Worm (Caenorhabditis elegans) whole organism, young adult: Measurements from ENCODE around the gene dpy-11.
A peak's percentile ranks its signal among the peaks of the same experiment; 100 is the strongest.

Experiments used
- B0336.3 ChIP-seq: fragments of 200-800 bp; sonication (Bioruptor generic); IDR thresholded peaks from 2 replicates; pipeline ENCODE4 v1.3.6; 2022; ENCODE audit warnings: missing genetic modification characterization, missing compliant biosample characterization
- C06A6.2 ChIP-seq: fragments of 200-800 bp; sonication (Bioruptor generic); conservative IDR thresholded peaks from 2 replicates; pipeline ENCODE4 v1.3.6; 2022; ENCODE audit warnings: missing genetic modification characterization, missing compliant biosample characterization
- F23B12.7 ChIP-seq: sonication (generic microtip); optimal IDR thresholded peaks from 2 replicates; lab custom pipeline; 2017; ENCODE audit warnings: missing genetic modification characterization, mild to moderate bottlenecking, missing compliant biosample characterization, antibody characterized with exemption, moderate library complexity; ENCODE audit not compliant: insufficient read depth
- F37B4.10 ChIP-seq: fragments of 200-800 bp; sonication (Bioruptor generic); IDR thresholded peaks from 2 replicates; pipeline ENCODE4 v1.3.6; 2022; ENCODE audit warnings: missing genetic modification characterization, missing compliant biosample characterization
- F39B2.1 ChIP-seq: fragments of 200-800 bp; sonication (Bioruptor generic); IDR thresholded peaks from 2 replicates; pipeline ENCODE4 v1.3.6; 2022; ENCODE audit warnings: missing genetic modification reagents, missing genetic modification characterization, missing compliant biosample characterization
- F52B5.7 ChIP-seq: sonication (generic microtip); optimal IDR thresholded peaks from 2 replicates; lab custom pipeline; 2016; ENCODE audit warnings: mild to moderate bottlenecking, missing genetic modification characterization, missing compliant biosample characterization
- F57A8.1 ChIP-seq: fragments of 200-800 bp; sonication (Bioruptor generic); optimal IDR thresholded peaks from 2 replicates; lab custom pipeline; 2018; ENCODE audit warnings: mild to moderate bottlenecking, missing genetic modification characterization, moderate library complexity, missing compliant biosample characterization
- T07F8.4 ChIP-seq: sonication (generic microtip); optimal IDR thresholded peaks from 2 replicates; lab custom pipeline; 2016; ENCODE audit warnings: mild to moderate bottlenecking, missing genetic modification characterization, moderate library complexity, missing compliant biosample characterization
- ama-1 ChIP-seq, 3 experiments: fragments of 150-350 bp in 1 of 3; sonication (generic microtip) in 2 of 3; optimal IDR thresholded peaks; 2 replicates each; lab custom pipeline; 2014 to 2018; ENCODE audit warnings: missing biosample characterization in 2 of 3, missing genetic modification characterization in 2 of 3, missing genetic modification reagents in 2 of 3
- atf-7 ChIP-seq: sonication (generic microtip); optimal IDR thresholded peaks from 2 replicates; lab custom pipeline; 2017; ENCODE audit warnings: mild to moderate bottlenecking, missing genetic modification characterization, missing compliant biosample characterization
- athp-1 ChIP-seq: sonication (generic microtip); optimal IDR thresholded peaks from 2 replicates; lab custom pipeline; 2017; ENCODE audit warnings: mild to moderate bottlenecking, missing genetic modification characterization, missing compliant biosample characterization
- attf-6 ChIP-seq: fragments of 200-800 bp; sonication (Bioruptor generic); IDR thresholded peaks from 2 replicates; pipeline ENCODE4 v1.3.6; 2022; ENCODE audit warnings: missing genetic modification reagents, missing genetic modification characterization, missing compliant biosample characterization
- ccch-3 ChIP-seq: fragments of 200-800 bp; sonication (Bioruptor generic); optimal IDR thresholded peaks from 2 replicates; lab custom pipeline; 2018; ENCODE audit warnings: mild to moderate bottlenecking, missing genetic modification characterization, missing compliant biosample characterization
- ceh-100 ChIP-seq: fragments of 200-800 bp; sonication (Bioruptor generic); IDR thresholded peaks from 2 replicates; pipeline ENCODE4 v1.3.6; 2022; ENCODE audit warnings: missing genetic modification reagents, missing genetic modification characterization, missing compliant biosample characterization
- ceh-58 ChIP-seq: fragments of 200-800 bp; sonication (Bioruptor generic); IDR thresholded peaks from 2 replicates; pipeline ENCODE4 v1.3.6; 2022; ENCODE audit warnings: missing genetic modification characterization, missing compliant biosample characterization
- ceh-91 ChIP-seq: fragments of 200-800 bp; sonication (Bioruptor generic); IDR thresholded peaks from 2 replicates; pipeline ENCODE4 v1.3.6; 2022; ENCODE audit warnings: missing genetic modification reagents, missing genetic modification characterization, missing compliant biosample characterization
- chd-7 ChIP-seq: sonication (generic microtip); optimal IDR thresholded peaks from 2 replicates; lab custom pipeline; 2016; ENCODE audit warnings: mild to moderate bottlenecking, missing genetic modification characterization, moderate library complexity, missing compliant biosample characterization
- dpl-1 ChIP-seq: fragments of 150-350 bp; optimal IDR thresholded peaks from 2 replicates; lab custom pipeline; 2014; ENCODE audit warnings: missing biosample characterization, missing genetic modification reagents, missing genetic modification characterization
- egl-18 ChIP-seq: fragments of 200-800 bp; sonication (Bioruptor generic); IDR thresholded peaks from 2 replicates; pipeline ENCODE4 v1.3.6; 2022; ENCODE audit warnings: missing genetic modification reagents, missing genetic modification characterization, missing compliant biosample characterization
- egl-44 ChIP-seq: fragments of 200-800 bp; sonication (Bioruptor generic); IDR thresholded peaks from 2 replicates; pipeline ENCODE4 v1.3.6; 2022; ENCODE audit warnings: missing genetic modification reagents, missing genetic modification characterization, missing compliant biosample characterization
- egrh-3 ChIP-seq: fragments of 200-800 bp; sonication (Bioruptor generic); IDR thresholded peaks from 2 replicates; pipeline ENCODE4 v1.3.6; 2022; ENCODE audit warnings: missing genetic modification reagents, missing genetic modification characterization, missing compliant biosample characterization
- fkh-3 ChIP-seq: sonication (generic microtip); optimal IDR thresholded peaks from 2 replicates; lab custom pipeline; 2016; ENCODE audit warnings: mild to moderate bottlenecking, missing genetic modification characterization, missing compliant biosample characterization
- hsf-1 ChIP-seq: fragments of 200-800 bp; sonication (Bioruptor generic); IDR thresholded peaks from 2 replicates; pipeline ENCODE4 v1.3.6; 2022; ENCODE audit warnings: missing genetic modification reagents, missing genetic modification characterization, missing compliant biosample characterization
- let-607 ChIP-seq, 2 experiments: fragments of 200-800 bp in 1 of 2; sonication (Bioruptor generic) in 1 of 2; sonication (generic microtip) in 1 of 2; optimal IDR thresholded peaks; 2 replicates each; lab custom pipeline; 2016 to 2018; ENCODE audit warnings: mild to moderate bottlenecking in 2 of 2, missing compliant biosample characterization in 2 of 2, missing genetic modification characterization in 2 of 2, moderate library complexity in 2 of 2, missing genotype in 1 of 2
- lin-26 ChIP-seq: fragments of 200-800 bp; sonication (Bioruptor generic); IDR thresholded peaks from 2 replicates; pipeline ENCODE4 v1.3.6; 2022; ENCODE audit warnings: missing genetic modification reagents, missing genetic modification characterization, missing compliant biosample characterization
- lin-40 ChIP-seq: sonication (generic microtip); optimal IDR thresholded peaks from 2 replicates; lab custom pipeline; 2016; ENCODE audit warnings: missing genetic modification characterization, mild to moderate bottlenecking, missing compliant biosample characterization, missing genotype, missing genetic modification reagents
- madf-6 ChIP-seq: fragments of 200-800 bp; sonication (Bioruptor generic); IDR thresholded peaks from 2 replicates; pipeline ENCODE4 v1.3.6; 2022; ENCODE audit warnings: missing genetic modification reagents, missing genetic modification characterization, missing compliant biosample characterization
- mes-4 ChIP-seq: sonication (generic microtip); optimal IDR thresholded peaks from 2 replicates; lab custom pipeline; 2016; ENCODE audit warnings: missing genotype, missing genetic modification characterization, missing compliant biosample characterization
- mxl-1 ChIP-seq: sonication (generic microtip); optimal IDR thresholded peaks from 2 replicates; lab custom pipeline; 2016; ENCODE audit warnings: missing genetic modification characterization, missing compliant biosample characterization
- nfya-2 ChIP-seq: fragments of 200-800 bp; sonication (Bioruptor generic); IDR thresholded peaks from 2 replicates; pipeline ENCODE4 v1.3.6; 2022; ENCODE audit warnings: missing genetic modification reagents, missing genetic modification characterization, missing compliant biosample characterization
- nhr-90 ChIP-seq: sonication (generic microtip); optimal IDR thresholded peaks from 2 replicates; lab custom pipeline; 2016; ENCODE audit warnings: missing genotype, mild to moderate bottlenecking, missing genetic modification characterization, missing compliant biosample characterization
- pbrm-1 ChIP-seq: fragments of 200-800 bp; sonication (Bioruptor generic); IDR thresholded peaks from 2 replicates; pipeline ENCODE4 v1.3.6; 2022; ENCODE audit warnings: missing genetic modification reagents, missing genetic modification characterization, missing compliant biosample characterization
- rcor-1 ChIP-seq: fragments of 200-800 bp; sonication (Bioruptor generic); IDR thresholded peaks from 2 replicates; pipeline ENCODE4 v1.3.6; 2022; ENCODE audit warnings: missing genetic modification reagents, missing genetic modification characterization, missing compliant biosample characterization
- repo-1 ChIP-seq: sonication (generic microtip); optimal IDR thresholded peaks from 2 replicates; lab custom pipeline; 2017; ENCODE audit warnings: mild to moderate bottlenecking, missing genetic modification characterization, missing compliant biosample characterization
- sdz-38 ChIP-seq: sonication (generic microtip); optimal IDR thresholded peaks from 2 replicates; lab custom pipeline; 2016; ENCODE audit warnings: missing genotype, missing genetic modification characterization, missing compliant biosample characterization
- snpc-1.3 ChIP-seq: sonication (generic microtip); optimal IDR thresholded peaks from 2 replicates; lab custom pipeline; 2017; ENCODE audit warnings: missing genetic modification characterization, mild to moderate bottlenecking, missing compliant biosample characterization, antibody characterized with exemption, moderate library complexity, missing genotype, missing genetic modification reagents; ENCODE audit not compliant: insufficient read depth
- snpc-3.4 ChIP-seq: sonication (generic microtip); optimal IDR thresholded peaks from 2 replicates; lab custom pipeline; 2017; ENCODE audit warnings: missing genetic modification characterization, mild to moderate bottlenecking, missing compliant biosample characterization, antibody characterized with exemption, moderate library complexity, missing genotype, missing genetic modification reagents
- snpc-4 ChIP-seq, 5 experiments: fragments of 150-350 bp in 1 of 5; sonication (generic microtip) in 4 of 5; optimal IDR thresholded peaks; 2 replicates each; lab custom pipeline; 2014 to 2018; ENCODE audit warnings: missing genetic modification characterization in 5 of 5, missing biosample characterization in 3 of 5, antibody characterized with exemption in 2 of 5, mild to moderate bottlenecking in 2 of 5, missing compliant biosample characterization in 2 of 5, missing genotype in 2 of 5, moderate library complexity in 2 of 5, missing genetic modification reagents in 1 of 5
- somi-1 ChIP-seq: fragments of 200-800 bp; sonication (Bioruptor generic); optimal IDR thresholded peaks from 2 replicates; lab custom pipeline; 2018; ENCODE audit warnings: mild to moderate bottlenecking, missing genetic modification characterization, missing compliant biosample characterization
- sptf-2 ChIP-seq: fragments of 200-800 bp; sonication (Bioruptor generic); optimal IDR thresholded peaks from 2 replicates; lab custom pipeline; 2018; ENCODE audit warnings: mild to moderate bottlenecking, missing genetic modification characterization, missing compliant biosample characterization
- tbx-9 ChIP-seq: sonication (generic microtip); optimal IDR thresholded peaks from 2 replicates; lab custom pipeline; 2016; ENCODE audit warnings: borderline replicate concordance, missing genetic modification characterization, inconsistent platforms, missing compliant biosample characterization
- tlf-1 ChIP-seq: fragments of 200-800 bp; sonication (Bioruptor generic); optimal IDR thresholded peaks from 2 replicates; lab custom pipeline; 2018; ENCODE audit warnings: mild to moderate bottlenecking, missing genetic modification characterization, missing compliant biosample characterization
- unc-62 ChIP-seq: fragments of 150-350 bp; optimal IDR thresholded peaks from 2 replicates; lab custom pipeline; 2014; ENCODE audit warnings: missing biosample characterization, missing genetic modification reagents, missing genetic modification characterization
- zfh-2 ChIP-seq: fragments of 200-800 bp; sonication (Bioruptor generic); conservative IDR thresholded peaks from 2 replicates; pipeline ENCODE4 v1.3.6; 2022; ENCODE audit warnings: missing genetic modification reagents, missing genetic modification characterization, missing compliant biosample characterization

Gene dpy-11

DNA sequence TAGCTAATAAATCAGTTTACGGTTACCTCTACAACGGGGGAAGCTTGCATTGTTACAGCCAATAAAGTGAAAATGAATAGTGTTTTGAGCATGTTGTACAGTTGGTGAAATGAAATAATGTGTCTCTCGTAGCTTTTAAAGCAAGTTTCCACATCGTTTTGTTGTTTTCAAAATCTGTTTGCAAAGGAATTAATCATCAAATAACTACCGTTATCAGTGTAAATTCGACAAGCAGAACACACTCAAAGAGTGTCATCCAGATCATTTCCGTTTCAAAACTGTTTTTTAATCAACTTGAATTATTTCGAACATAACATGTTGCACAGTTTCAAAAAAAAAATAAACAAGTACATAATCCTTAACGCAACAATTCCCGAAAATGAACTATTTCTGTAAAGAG lies 42.0 kb upstream of the dpy-11 start, which contains the start of gene spp-27:
Gene spp-27, minus strand, starts transcription at position 101 of the 400 bp plus-strand sequence.
- no peak for TF ChIP-seq F23B12.7 (tag; lab: Kevin White, UChicago)
- TF ChIP-seq hsf-1 (GFP tag; lab: Robert Waterston, UW): no peak
- TF ChIP-seq snpc-3.4 (tag; lab: Kevin White, UChicago): no peak
- no peak for TF ChIP-seq F37B4.10 (GFP tag; lab: Robert Waterston, UW)
- TF ChIP-seq ceh-91 (GFP tag; lab: Robert Waterston, UW): no peak
- no peak for TF ChIP-seq sdz-38 (tag; lab: Kevin White, UChicago)
- TF ChIP-seq egl-44 (GFP tag; lab: Robert Waterston, UW): no peak
- no peak for TF ChIP-seq attf-6
- no peak for TF ChIP-seq F52B5.7 (tag; lab: Kevin White, UChicago)
- TF ChIP-seq snpc-1.3 (tag; lab: Kevin White, UChicago): no peak
- TF ChIP-seq madf-6 (GFP tag; lab: Robert Waterston, UW): no peak
- TF ChIP-seq tlf-1: no peak
- no peak for TF ChIP-seq ceh-100
- no peak for TF ChIP-seq unc-62 (GFP tag; lab: Kevin White, UChicago)
- no peak for TF ChIP-seq rcor-1
- no peak for TF ChIP-seq nhr-90
- TF ChIP-seq, all 124 proteins: peak for 0

DNA sequence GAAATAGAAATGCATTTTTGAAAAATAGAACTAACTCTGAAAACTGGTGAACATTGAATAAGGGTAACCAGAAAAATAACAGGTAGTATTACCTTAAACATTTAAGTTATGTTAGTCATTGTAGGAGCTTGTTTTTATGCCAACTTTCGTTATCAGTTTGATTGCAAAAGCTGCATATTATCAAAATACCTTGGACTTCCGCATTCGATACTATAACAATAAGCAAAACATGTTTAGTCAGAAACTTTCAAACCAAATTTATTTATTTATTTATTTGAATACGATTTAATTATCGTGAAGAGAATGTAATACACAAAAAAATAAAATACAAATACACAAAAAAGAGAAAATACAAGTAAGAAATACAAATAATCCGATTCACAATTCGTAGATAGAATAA lies 39.3 kb upstream of the dpy-11 start, which contains the start of gene K04A8.19:
Gene K04A8.19, minus strand, starts transcription at position 101 of the 400 bp plus-strand sequence.
- TF ChIP-seq rcor-1: no peak
- no peak for TF ChIP-seq egrh-3 (GFP tag; lab: Robert Waterston, UW)
- no peak for TF ChIP-seq ccch-3
- TF ChIP-seq F57A8.1 (GFP tag; lab: Kevin White, UChicago): no peak
- TF ChIP-seq egl-18 (GFP tag; lab: Robert Waterston, UW): no peak
- TF ChIP-seq athp-1 (tag; lab: Kevin White, UChicago): no peak

DNA sequence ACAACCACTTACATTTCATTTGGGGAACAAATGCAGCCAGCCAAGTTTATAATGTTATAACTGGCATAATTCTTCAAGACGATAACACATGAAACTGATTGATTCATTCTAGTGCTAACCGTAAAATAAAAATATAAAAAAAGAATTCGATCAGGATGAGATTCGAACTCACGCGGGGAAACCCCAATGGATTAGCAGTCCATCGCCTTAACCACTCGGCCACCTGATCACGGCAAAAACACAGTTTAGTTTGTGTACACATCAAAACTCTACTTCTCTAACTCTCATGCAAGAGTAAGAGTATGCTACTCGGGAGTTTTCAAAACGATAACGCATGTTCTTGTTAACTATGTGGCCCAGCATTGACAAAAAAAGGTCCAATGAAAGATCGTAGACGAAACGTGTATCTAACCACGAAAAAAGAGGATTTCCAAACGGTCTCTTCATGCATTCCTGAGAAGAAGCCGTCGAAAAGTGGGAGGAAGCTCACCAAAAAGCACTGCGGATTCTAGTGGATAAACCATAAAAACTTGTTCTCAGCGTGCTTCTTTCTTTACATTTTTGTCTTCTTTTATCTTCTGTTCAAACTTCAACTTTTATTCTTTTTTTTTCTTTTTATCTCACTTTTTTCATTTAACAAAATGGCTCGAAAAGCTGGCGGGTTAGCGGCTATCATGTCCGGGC lies 36.8 kb upstream of the dpy-11 start, which contains the start of gene twk-10:
Gene twk-10, plus strand, starts transcription at position 634 of the 684 bp plus-strand sequence.
- TF ChIP-seq F39B2.1: no peak
- no peak for TF ChIP-seq attf-6
- peak in 1 of 2 experiments; percentile 42 for TF ChIP-seq let-607 (tag; optimal IDR thresholded peaks at IDR 0.05; lab: Kevin White, UChicago)
- TF ChIP-seq C06A6.2 (GFP tag; lab: Robert Waterston, UW): no peak
- no peak for TF ChIP-seq F52B5.7 (tag; lab: Kevin White, UChicago)
- TF ChIP-seq lin-40 (tag; lab: Kevin White, UChicago): no peak
- TF ChIP-seq lin-26: peak; percentile 86
- TF ChIP-seq atf-7: no peak
- no peak for TF ChIP-seq zfh-2 (GFP tag; lab: Robert Waterston, UW)
- TF ChIP-seq mes-4 (tag; lab: Kevin White, UChicago): peak; percentile 18
- TF ChIP-seq ceh-58: 0 out of 2 replicates have a peak, but pooled peaks have one; percentile 72
- TF ChIP-seq fkh-3: no peak
- TF ChIP-seq madf-6 (GFP tag; lab: Robert Waterston, UW): peak; percentile 58; the same call in 1 of the 2 replicates
- TF ChIP-seq sptf-2 (GFP tag; lab: Kevin White, UChicago): no peak
- no peak for TF ChIP-seq mxl-1 (tag; lab: Kevin White, UChicago)
- peak; percentile 70 for TF ChIP-seq snpc-4 (GFP tag; optimal IDR thresholded peaks at IDR 0.05; lab: Kevin White, UChicago)
- peak in 1 of 4 experiments; percentile 35 for TF ChIP-seq snpc-4 (tag; optimal IDR thresholded peaks at IDR 0.05; lab: Kevin White, UChicago)
- TF ChIP-seq tbx-9: no peak
- no peak for TF ChIP-seq repo-1 (tag; lab: Kevin White, UChicago)
- TF ChIP-seq B0336.3: no peak
- TF ChIP-seq pbrm-1 (GFP tag; lab: Robert Waterston, UW): peak; percentile 52; the same call in 1 of the 2 replicates
- no peak for TF ChIP-seq dpl-1 (GFP tag; lab: Kevin White, UChicago)
- TF ChIP-seq T07F8.4 (tag; lab: Kevin White, UChicago): peak; percentile 35
- no peak for TF ChIP-seq somi-1 (GFP tag; lab: Kevin White, UChicago)
- no peak for TF ChIP-seq ama-1 (optimal IDR thresholded peaks at IDR 0.05; lab: Kevin White, UChicago)
- peak in 1 of 2 experiments; percentile 88 for TF ChIP-seq ama-1 (GFP tag; optimal IDR thresholded peaks at IDR 0.05; lab: Kevin White, UChicago)
- no peak for TF ChIP-seq chd-7
- TF ChIP-seq nfya-2 (GFP tag; lab: Robert Waterston, UW): no peak
